Worm (Caenorhabditis elegans) whole organism, L3 larva: Measurements from ENCODE around the gene F42C5.6.
A peak's percentile ranks its signal among the peaks of the same experiment; 100 is the strongest.

Experiments used
- R02D3.7 ChIP-seq: fragments of 150-350 bp; optimal IDR thresholded peaks from 2 replicates; lab custom pipeline; 2014; ENCODE audit warnings: missing biosample characterization, missing genetic modification characterization
- ama-1 ChIP-seq: fragments of 150-350 bp; optimal IDR thresholded peaks from 2 replicates; lab custom pipeline; 2018
- ceh-16 ChIP-seq: sonication (generic microtip); optimal IDR thresholded peaks from 2 replicates; lab custom pipeline; 2017; ENCODE audit warnings: missing biosample characterization, missing genetic modification characterization
- ceh-28 ChIP-seq: fragments of 150-350 bp; optimal IDR thresholded peaks from 2 replicates; lab custom pipeline; 2014; ENCODE audit warnings: missing biosample characterization, missing genetic modification reagents, missing genetic modification characterization
- ceh-9 ChIP-seq: sonication (generic microtip); optimal IDR thresholded peaks from 2 replicates; lab custom pipeline; 2018; ENCODE audit warnings: missing biosample characterization, missing genetic modification characterization
- daf-12 ChIP-seq: fragments of 150-350 bp; optimal IDR thresholded peaks from 2 replicates; lab custom pipeline; 2014; ENCODE audit warnings: missing biosample characterization, missing genetic modification reagents, missing genetic modification characterization
- egl-27 ChIP-seq: sonication (generic microtip); optimal IDR thresholded peaks from 4 replicates; lab custom pipeline; 2017; ENCODE audit warnings: missing biosample characterization, missing genetic modification reagents, missing genetic modification characterization
- egl-5 ChIP-seq: fragments of 150-350 bp; optimal IDR thresholded peaks from 2 replicates; lab custom pipeline; 2017; ENCODE audit warnings: missing biosample characterization, missing genetic modification reagents, missing genetic modification characterization, inconsistent platforms
- elt-2 ChIP-seq: sonication (generic microtip); optimal IDR thresholded peaks from 2 replicates; lab custom pipeline; 2016; ENCODE audit warnings: missing genetic modification reagents, mild to moderate bottlenecking, missing genetic modification characterization, missing compliant biosample characterization
- eor-1 ChIP-seq, 2 experiments: fragments of 150-350 bp; optimal IDR thresholded peaks; 2 replicates each; lab custom pipeline; 2014 to 2018; ENCODE audit warnings: missing biosample characterization in 2 of 2, missing genetic modification characterization in 2 of 2
- fkh-10 ChIP-seq: sonication (generic microtip); optimal IDR thresholded peaks from 2 replicates; lab custom pipeline; 2017; ENCODE audit warnings: missing biosample characterization, missing genetic modification reagents, missing genetic modification characterization
- fkh-2 ChIP-seq: fragments of 150-350 bp; optimal IDR thresholded peaks from 2 replicates; lab custom pipeline; 2014; ENCODE audit warnings: missing biosample characterization, missing genetic modification reagents, missing genetic modification characterization
- fos-1 ChIP-seq: fragments of 150-350 bp; optimal IDR thresholded peaks from 2 replicates; lab custom pipeline; 2014; ENCODE audit warnings: missing biosample characterization, missing genetic modification characterization
- hmg-11 ChIP-seq: sonication (generic microtip); optimal IDR thresholded peaks from 2 replicates; lab custom pipeline; 2016; ENCODE audit warnings: missing genetic modification characterization, missing compliant biosample characterization
- jun-1 ChIP-seq: fragments of 150-350 bp; optimal IDR thresholded peaks from 2 replicates; lab custom pipeline; 2014; ENCODE audit warnings: missing biosample characterization, missing genetic modification reagents, missing genetic modification characterization
- lin-15B ChIP-seq: fragments of 150-350 bp; optimal IDR thresholded peaks from 2 replicates; lab custom pipeline; 2014; ENCODE audit warnings: missing biosample characterization, missing genetic modification characterization
- lsy-12 ChIP-seq: sonication (generic microtip); optimal IDR thresholded peaks from 2 replicates; lab custom pipeline; 2016; ENCODE audit warnings: mild to moderate bottlenecking, missing genetic modification characterization, missing compliant biosample characterization
- mml-1 ChIP-seq: fragments of 150-350 bp; sonication (generic microtip); optimal IDR thresholded peaks from 3 replicates; lab custom pipeline; 2014; ENCODE audit warnings: missing biosample characterization, missing genetic modification characterization
- nfya-1 ChIP-seq: sonication (generic microtip); optimal IDR thresholded peaks from 2 replicates; lab custom pipeline; 2017; ENCODE audit warnings: missing genetic modification characterization, mild to moderate bottlenecking, missing compliant biosample characterization, antibody characterized with exemption, moderate library complexity; ENCODE audit not compliant: insufficient read depth
- nhr-11 ChIP-seq: fragments of 150-350 bp; optimal IDR thresholded peaks from 2 replicates; lab custom pipeline; 2014; ENCODE audit warnings: missing biosample characterization, missing genetic modification characterization
- nhr-12 ChIP-seq: fragments of 150-350 bp; optimal IDR thresholded peaks from 2 replicates; lab custom pipeline; 2014; ENCODE audit warnings: missing biosample characterization, missing genetic modification characterization
- nhr-237 ChIP-seq: fragments of 150-350 bp; optimal IDR thresholded peaks from 2 replicates; lab custom pipeline; 2014; ENCODE audit warnings: missing biosample characterization, missing genetic modification characterization
- nhr-25 ChIP-seq: sonication (generic microtip); optimal IDR thresholded peaks from 2 replicates; lab custom pipeline; 2017; ENCODE audit warnings: missing biosample characterization, missing genetic modification characterization
- nhr-28 ChIP-seq: fragments of 150-350 bp; optimal IDR thresholded peaks from 2 replicates; lab custom pipeline; 2014; ENCODE audit warnings: missing biosample characterization, missing genetic modification characterization
- nhr-43 ChIP-seq: sonication (generic microtip); optimal IDR thresholded peaks from 2 replicates; lab custom pipeline; 2016; ENCODE audit warnings: mild to moderate bottlenecking, missing genetic modification characterization, missing compliant biosample characterization; ENCODE audit not compliant: poor library complexity, severe bottlenecking
- nhr-67 ChIP-seq: fragments of 150-350 bp; optimal IDR thresholded peaks from 2 replicates; lab custom pipeline; 2014; ENCODE audit warnings: missing biosample characterization, missing genetic modification characterization
- nhr-76 ChIP-seq: fragments of 150-350 bp; sonication (generic microtip); optimal IDR thresholded peaks from 5 replicates; lab custom pipeline; 2014; ENCODE audit warnings: missing biosample characterization, missing genetic modification characterization
- nhr-77 ChIP-seq: fragments of 150-350 bp; optimal IDR thresholded peaks from 2 replicates; lab custom pipeline; 2014; ENCODE audit warnings: missing biosample characterization, missing genetic modification characterization
- pha-4 ChIP-seq: fragments of 150-350 bp; optimal IDR thresholded peaks from 2 replicates; lab custom pipeline; 2014; ENCODE audit warnings: missing biosample characterization, missing genetic modification reagents, missing genetic modification characterization
- skn-1 ChIP-seq: fragments of 150-350 bp; optimal IDR thresholded peaks from 2 replicates; lab custom pipeline; 2014; ENCODE audit warnings: missing biosample characterization, missing genetic modification characterization
- tbx-2 ChIP-seq: sonication (generic microtip); optimal IDR thresholded peaks from 2 replicates; lab custom pipeline; 2016; ENCODE audit warnings: mild to moderate bottlenecking, missing genetic modification characterization, missing compliant biosample characterization
- unc-39 ChIP-seq: sonication (generic microtip); optimal IDR thresholded peaks from 4 replicates; lab custom pipeline; 2017; ENCODE audit warnings: missing biosample characterization, missing genetic modification characterization
- unc-62 ChIP-seq: fragments of 150-350 bp; sonication (generic microtip); optimal IDR thresholded peaks from 4 replicates; lab custom pipeline; 2014; ENCODE audit warnings: missing biosample characterization, missing genetic modification reagents, missing genetic modification characterization
- ztf-11 ChIP-seq: fragments of 150-350 bp; optimal IDR thresholded peaks from 2 replicates; lab custom pipeline; 2014; ENCODE audit warnings: missing biosample characterization, missing genetic modification characterization
- ztf-4 ChIP-seq: fragments of 150-350 bp; optimal IDR thresholded peaks from 2 replicates; lab custom pipeline; 2014; ENCODE audit warnings: missing biosample characterization, missing genetic modification characterization

The F42C5.6 gene

ce11 chrIV:7291066-7291465 is 17.8 kb downstream of the F42C5.6 start:
- TF ChIP-seq elt-2 (peak; percentile 18), nhr-11 (tag; lab: Kevin White, UChicago) (no peak)
- TF ChIP-seq, all 47 proteins: peak for 1

- TF ChIP-seq R02D3.7 (tag; lab: Kevin White, UChicago) (no peak), jun-1 (tag; lab: Kevin White, UChicago) (no peak), skn-1 (no peak), ama-1 (lab: Kevin White, UChicago) (no peak), fkh-10 (GFP tag; lab: Kevin White, UChicago) (no peak), ztf-4 (tag; lab: Kevin White, UChicago) (no peak), nhr-43 (tag; lab: Kevin White, UChicago) (no peak), unc-39 (tag; lab: Kevin White, UChicago) (no peak), nhr-12 (tag; lab: Kevin White, UChicago) (no peak), ceh-28 (no peak), unc-62 (GFP tag; lab: Kevin White, UChicago) (no peak), ceh-9 (tag; lab: Kevin White, UChicago) (no peak), ceh-16 (no peak), nfya-1 (tag; lab: Kevin White, UChicago) (no peak), lin-15B (tag; lab: Kevin White, UChicago) (no peak)
Observed at ce11 chrIV:7287474-7287873, 21.4 kb downstream of the F42C5.6 start, which contains the start of gene F42C5.3. TSS of gene F42C5.3 (minus strand) at chrIV:7287574.

DNA sequence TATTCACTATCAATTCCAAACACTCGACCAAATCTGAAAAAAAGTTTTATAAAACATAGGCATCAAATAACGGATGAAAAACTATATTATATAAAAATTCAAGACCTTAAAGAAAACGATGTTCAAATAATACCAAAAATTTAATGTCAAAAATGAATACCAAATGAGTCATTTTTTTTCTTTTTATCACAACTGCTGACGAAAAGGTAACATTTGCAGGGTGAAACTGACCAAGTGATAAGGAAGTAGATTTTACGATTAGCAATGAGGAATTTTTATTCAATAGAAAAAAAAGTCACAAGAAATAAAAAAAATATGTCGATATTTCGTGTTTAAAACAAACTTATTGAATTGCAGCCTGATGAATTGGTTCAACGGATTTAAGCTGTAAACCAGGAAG is 23.0 kb downstream of the F42C5.6 start, which contains the start of gene C06E4.8:
TSS of gene C06E4.8 (minus strand) at position 37 of the 400 bp plus-strand sequence.
- TF ChIP-seq egl-5 (tag; lab: Kevin White, UChicago) (no peak), elt-2 (peak; percentile 6)

- TF ChIP-seq lsy-12 (tag; lab: Kevin White, UChicago) = no peak
- no peak for TF ChIP-seq ceh-9 (tag; lab: Kevin White, UChicago)
- no peak for TF ChIP-seq tbx-2 (tag; lab: Kevin White, UChicago)
- no peak for TF ChIP-seq nhr-25
- TF ChIP-seq fos-1 (tag; lab: Kevin White, UChicago) = no peak
- TF ChIP-seq fkh-10 (GFP tag; lab: Kevin White, UChicago) = no peak
- no peak for TF ChIP-seq nhr-76 (tag; lab: Kevin White, UChicago)
- no peak for TF ChIP-seq ztf-11
Observed at ce11 chrIV:7282957-7283356, 25.9 kb downstream of the F42C5.6 start, which contains the start of gene C06E4.1. TSS of gene C06E4.1 (plus strand) at chrIV:7283257.

ce11 chrIV:7276661-7277060 is 32.2 kb downstream of the F42C5.6 start, which contains the start of gene C06E4.2:
TSS of gene C06E4.2 (plus strand) at chrIV:7276961.
- TF ChIP-seq nhr-28 (tag; lab: Kevin White, UChicago) (no peak), eor-1 (tag; optimal IDR thresholded peaks at IDR 0.05; lab: Kevin White, UChicago) (no peak), fkh-2 (tag; lab: Kevin White, UChicago) (no peak), nhr-77 (tag; lab: Kevin White, UChicago) (no peak), lin-15B (tag; lab: Kevin White, UChicago) (no peak), daf-12 (no peak), mml-1 (tag; lab: Kevin White, UChicago) (no peak), nhr-25 (no peak), egl-27 (tag; lab: Kevin White, UChicago) (no peak)

DNA sequence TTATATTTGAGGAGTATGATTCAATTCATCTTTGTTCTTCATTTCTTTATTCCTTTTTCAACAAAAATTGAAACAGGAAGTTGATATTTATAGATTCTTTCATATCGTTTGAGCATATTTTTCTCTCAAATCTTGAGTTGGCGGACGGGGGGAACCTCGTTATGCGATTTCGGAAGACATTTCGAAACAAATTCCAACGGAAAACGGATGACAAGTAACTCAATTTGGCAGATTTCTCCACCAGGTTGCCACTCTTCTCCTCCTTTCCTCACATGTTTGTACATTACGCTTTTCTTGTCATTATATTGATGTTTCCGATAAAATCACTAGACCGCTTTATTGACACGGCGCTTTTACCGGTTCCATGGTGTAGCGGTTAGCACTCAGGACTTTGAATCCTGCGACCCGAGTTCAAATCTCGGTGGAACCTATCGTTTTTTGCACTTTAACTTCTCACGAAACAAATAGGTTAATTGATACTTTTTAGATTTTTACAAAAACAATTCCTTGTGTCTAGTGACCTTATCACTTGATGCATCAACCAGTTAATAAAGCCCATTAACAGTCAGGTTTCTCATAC is 33.8 kb downstream of the F42C5.6 start:
- TF ChIP-seq pha-4 (peak; percentile 21), ceh-28 (no peak), R02D3.7 (tag; lab: Kevin White, UChicago) (no peak), nhr-67 (tag; lab: Kevin White, UChicago) (no peak), nhr-76 (tag; lab: Kevin White, UChicago) (no peak), hmg-11 (tag; lab: Kevin White, UChicago) (no peak), elt-2 (peak; percentile 25), nhr-237 (tag; lab: Kevin White, UChicago) (no peak)
